Worm (Caenorhabditis elegans) whole organism, mixed stage, embryonic: ENCODE data around the gene srv-32.
A peak's percentile ranks its signal among the peaks of the same experiment; 100 is the strongest.
"Not testable (repeated sequence)": the region's sequence is repeated elsewhere in the genome, so short reads cannot be mapped to it uniquely, and the experiment has no call there.

Source experiments
- M03D4.4 ChIP-seq: sonication (generic microtip); optimal IDR thresholded peaks from 2 replicates; lab custom pipeline; 2017; ENCODE audit warnings: mild to moderate bottlenecking, missing genetic modification characterization, missing compliant biosample characterization
- bed-3 ChIP-seq: fragments of 200-800 bp; sonication (Bioruptor generic); optimal IDR thresholded peaks from 3 replicates; lab custom pipeline; 2018; ENCODE audit warnings: mild to moderate bottlenecking, missing genetic modification characterization, moderate library complexity, missing compliant biosample characterization
- blmp-1 ChIP-seq: fragments of 150-350 bp; optimal IDR thresholded peaks from 2 replicates; lab custom pipeline; 2014; ENCODE audit warnings: missing biosample characterization, missing genetic modification characterization
- ceh-39 ChIP-seq: fragments of 150-350 bp; optimal IDR thresholded peaks from 2 replicates; lab custom pipeline; 2014; ENCODE audit warnings: missing biosample characterization, missing genetic modification characterization
- ceh-43 ChIP-seq: fragments of 200-800 bp; sonication (Bioruptor generic); optimal IDR thresholded peaks from 2 replicates; lab custom pipeline; 2018; ENCODE audit warnings: mild to moderate bottlenecking, missing genetic modification characterization, moderate library complexity, missing compliant biosample characterization
- ceh-83 ChIP-seq: fragments of 200-800 bp; sonication (Bioruptor generic); optimal IDR thresholded peaks from 2 replicates; lab custom pipeline; 2018; ENCODE audit warnings: mild to moderate bottlenecking, missing genetic modification characterization, missing compliant biosample characterization
- ces-1 ChIP-seq: fragments of 150-350 bp; optimal IDR thresholded peaks from 2 replicates; lab custom pipeline; 2014; ENCODE audit warnings: missing biosample characterization, missing genetic modification reagents, missing genetic modification characterization
- cnd-1 ChIP-seq: fragments of 200-800 bp; sonication (Bioruptor generic); optimal IDR thresholded peaks from 2 replicates; lab custom pipeline; 2018; ENCODE audit warnings: mild to moderate bottlenecking, missing genetic modification characterization, missing compliant biosample characterization
- drap-1 ChIP-seq: fragments of 200-800 bp; sonication (Bioruptor generic); optimal IDR thresholded peaks from 3 replicates; lab custom pipeline; 2018; ENCODE audit warnings: mild to moderate bottlenecking, missing genetic modification characterization, missing compliant biosample characterization
- elt-3 ChIP-seq: fragments of 150-350 bp; optimal IDR thresholded peaks from 2 replicates; lab custom pipeline; 2014; ENCODE audit warnings: missing biosample characterization, missing genetic modification characterization
- flh-1 ChIP-seq: fragments of 200-800 bp; sonication (Bioruptor generic); optimal IDR thresholded peaks from 2 replicates; lab custom pipeline; 2018; ENCODE audit warnings: mild to moderate bottlenecking, missing genetic modification characterization, moderate library complexity, missing compliant biosample characterization
- ham-2 ChIP-seq: fragments of 200-800 bp; sonication (Bioruptor generic); optimal IDR thresholded peaks from 2 replicates; lab custom pipeline; 2018; ENCODE audit warnings: mild to moderate bottlenecking, missing genetic modification characterization, missing compliant biosample characterization
- hlh-1 ChIP-seq: fragments of 150-350 bp; optimal IDR thresholded peaks from 2 replicates; lab custom pipeline; 2014; ENCODE audit warnings: missing biosample characterization, missing genetic modification reagents, missing genetic modification characterization
- lin-32 ChIP-seq: fragments of 200-800 bp; sonication (Bioruptor generic); optimal IDR thresholded peaks from 2 replicates; lab custom pipeline; 2018; ENCODE audit warnings: mild to moderate bottlenecking, missing genetic modification characterization, missing compliant biosample characterization
- lsy-2 ChIP-seq: fragments of 150-350 bp; optimal IDR thresholded peaks from 2 replicates; lab custom pipeline; 2014; ENCODE audit warnings: missing biosample characterization, missing genetic modification characterization
- mab-5 ChIP-seq: fragments of 150-350 bp; optimal IDR thresholded peaks from 2 replicates; lab custom pipeline; 2014; ENCODE audit warnings: missing biosample characterization, missing genetic modification characterization
- mls-2 ChIP-seq: sonication (generic microtip); optimal IDR thresholded peaks from 2 replicates; lab custom pipeline; 2016; ENCODE audit warnings: mild to moderate bottlenecking, missing genetic modification characterization, moderate library complexity, missing compliant biosample characterization
- nhr-12 ChIP-seq: fragments of 150-350 bp; optimal IDR thresholded peaks from 2 replicates; lab custom pipeline; 2014; ENCODE audit warnings: missing biosample characterization, missing genetic modification characterization
- nhr-237 ChIP-seq: fragments of 150-350 bp; optimal IDR thresholded peaks from 2 replicates; lab custom pipeline; 2014; ENCODE audit warnings: missing biosample characterization, missing genetic modification characterization
- nhr-28 ChIP-seq: fragments of 150-350 bp; optimal IDR thresholded peaks from 2 replicates; lab custom pipeline; 2014; ENCODE audit warnings: missing biosample characterization, missing genetic modification characterization
- sem-2 ChIP-seq: fragments of 200-800 bp; sonication (Bioruptor generic); optimal IDR thresholded peaks from 2 replicates; lab custom pipeline; 2018; ENCODE audit warnings: mild to moderate bottlenecking, missing genetic modification characterization, missing compliant biosample characterization
- snpc-4 ChIP-seq: fragments of 150-350 bp; optimal IDR thresholded peaks from 2 replicates; lab custom pipeline; 2014; ENCODE audit warnings: missing biosample characterization, missing genetic modification characterization
- sptf-1 ChIP-seq: sonication (generic microtip); optimal IDR thresholded peaks from 2 replicates; lab custom pipeline; 2017; ENCODE audit warnings: mild to moderate bottlenecking, missing genetic modification characterization, moderate library complexity, missing compliant biosample characterization
- unc-120 ChIP-seq: sonication (generic microtip); optimal IDR thresholded peaks from 2 replicates; lab custom pipeline; 2017; ENCODE audit warnings: missing genetic modification characterization, missing compliant biosample characterization; ENCODE audit not compliant: poor library complexity, severe bottlenecking
- unc-62 ChIP-seq: fragments of 150-350 bp; optimal IDR thresholded peaks from 2 replicates; lab custom pipeline; 2014; ENCODE audit warnings: missing biosample characterization, missing genetic modification reagents, missing genetic modification characterization
- ztf-11 ChIP-seq: fragments of 150-350 bp; optimal IDR thresholded peaks from 2 replicates; lab custom pipeline; 2014; ENCODE audit warnings: missing biosample characterization, missing genetic modification characterization

Gene srv-32

DNA sequence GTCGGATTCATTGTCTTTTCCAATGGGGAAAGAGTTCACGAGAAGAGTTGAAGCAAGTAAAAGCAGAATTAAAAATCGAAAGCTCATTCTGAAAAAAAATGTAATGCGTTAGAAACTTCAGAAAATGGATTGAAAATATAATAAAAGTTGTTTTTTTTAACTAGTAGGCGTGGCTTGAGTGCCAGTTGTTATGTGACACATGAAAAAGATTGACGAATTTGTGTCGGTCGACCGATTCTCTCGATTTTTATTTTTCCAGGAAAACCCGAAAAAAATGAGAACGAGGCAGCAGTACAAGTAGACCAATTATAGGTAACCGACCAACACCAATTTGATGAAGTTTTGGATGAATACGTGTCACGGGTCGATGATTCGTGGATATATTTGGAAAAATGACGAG lies 22.3 kb downstream of the srv-32 start, which contains the start of gene nlp-16:
nlp-16 (minus strand) TSS at position 101 of the 400 bp plus-strand sequence.
- no peak for TF ChIP-seq mab-5
- no peak for TF ChIP-seq unc-120 (tag; lab: Kevin White, UChicago)
- no peak for TF ChIP-seq ceh-39 (tag; lab: Kevin White, UChicago)
- TF ChIP-seq drap-1 = no peak
- no peak for TF ChIP-seq lin-32 (GFP tag; lab: Kevin White, UChicago)
- no peak for TF ChIP-seq ceh-83 (GFP tag; lab: Kevin White, UChicago)
- TF ChIP-seq nhr-237 (tag; lab: Kevin White, UChicago) = no peak
- TF ChIP-seq M03D4.4 (tag; lab: Kevin White, UChicago) = no peak
- no peak for TF ChIP-seq sptf-1 (tag; lab: Kevin White, UChicago)
- no peak for TF ChIP-seq lsy-2 (tag; lab: Kevin White, UChicago)
- TF ChIP-seq, all 35 proteins: peak for 0

DNA sequence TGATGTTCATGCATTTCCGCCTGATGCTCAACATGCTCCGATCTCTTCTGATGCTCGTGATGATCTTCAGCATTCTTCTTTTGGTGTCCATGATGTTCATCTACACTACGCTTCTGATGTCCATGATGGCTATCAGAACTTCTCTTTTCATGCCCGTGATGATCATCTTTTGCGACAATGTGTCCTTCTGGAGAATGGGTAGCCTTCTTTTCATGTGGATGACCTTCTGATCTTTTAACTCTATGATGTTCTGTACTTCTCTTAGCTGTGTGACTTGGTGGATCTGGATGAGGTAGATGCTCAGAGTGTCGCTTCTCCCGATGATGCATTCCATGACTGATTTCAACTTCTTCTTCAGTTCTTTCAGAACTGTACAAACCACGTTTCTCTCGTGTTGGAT lies 23.1 kb downstream of the srv-32 start:
- no peak for TF ChIP-seq M03D4.4 (tag; lab: Kevin White, UChicago)
- TF ChIP-seq ceh-39 (tag; lab: Kevin White, UChicago) = no peak
- no peak for TF ChIP-seq mls-2 (tag; lab: Kevin White, UChicago)
- TF ChIP-seq cnd-1 (tag; lab: Kevin White, UChicago) = no peak
- no peak for TF ChIP-seq unc-62 (GFP tag; lab: Kevin White, UChicago)
- TF ChIP-seq lin-32 (GFP tag; lab: Kevin White, UChicago) = no peak
- TF ChIP-seq ceh-43 = no peak

DNA sequence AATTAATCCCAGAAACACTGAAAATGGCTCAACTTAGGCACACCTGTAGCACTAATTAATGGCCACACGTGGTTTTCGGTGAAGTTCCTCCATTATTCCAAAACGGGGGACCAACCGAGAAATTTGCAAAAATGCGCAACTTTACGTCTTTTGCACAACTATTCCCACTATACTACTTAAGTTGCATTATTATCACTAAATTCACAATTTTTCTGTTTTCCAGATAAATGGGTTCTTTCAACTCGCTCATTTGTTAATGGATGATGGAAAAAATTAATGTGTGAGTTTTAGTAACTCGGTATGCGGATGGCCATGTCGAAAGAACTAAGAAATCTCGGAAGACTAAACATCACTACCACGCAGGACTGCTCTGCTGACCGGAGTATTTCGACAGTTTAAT lies 27.4 kb downstream of the srv-32 start, which contains the start of gene T13A10.64:
T13A10.64 (plus strand) TSS at position 301 of the 400 bp plus-strand sequence.
- no peak for TF ChIP-seq unc-62 (GFP tag; lab: Kevin White, UChicago)

DNA sequence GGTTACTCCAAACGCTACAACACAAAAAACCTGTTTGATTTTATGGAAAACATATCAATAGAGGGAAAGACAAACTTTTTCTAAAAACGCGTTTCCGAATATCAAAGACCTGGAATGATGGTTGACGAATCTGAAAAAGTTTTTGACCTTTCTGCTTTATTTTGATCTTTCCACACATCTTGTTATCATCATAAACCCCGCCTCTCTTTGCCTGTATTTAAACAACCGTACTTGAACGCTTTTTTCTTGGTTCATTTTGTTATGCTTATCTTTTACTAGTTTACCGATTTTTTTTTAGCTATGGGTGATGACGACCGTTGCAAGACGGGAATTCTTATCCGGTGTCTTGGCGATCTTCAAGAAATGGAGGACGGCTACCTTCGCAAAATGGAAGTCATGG lies 29.0 kb downstream of the srv-32 start, which contains the start of gene T13A10.2:
T13A10.2 (plus strand) TSS at position 301 of the 400 bp plus-strand sequence.
- not testable (repeated sequence) for TF ChIP-seq ceh-83 (GFP tag; lab: Kevin White, UChicago); M03D4.4 (tag; lab: Kevin White, UChicago); blmp-1
- TF ChIP-seq, all 35 proteins: peak for 0; not testable (repeated sequence) for 35

DNA sequence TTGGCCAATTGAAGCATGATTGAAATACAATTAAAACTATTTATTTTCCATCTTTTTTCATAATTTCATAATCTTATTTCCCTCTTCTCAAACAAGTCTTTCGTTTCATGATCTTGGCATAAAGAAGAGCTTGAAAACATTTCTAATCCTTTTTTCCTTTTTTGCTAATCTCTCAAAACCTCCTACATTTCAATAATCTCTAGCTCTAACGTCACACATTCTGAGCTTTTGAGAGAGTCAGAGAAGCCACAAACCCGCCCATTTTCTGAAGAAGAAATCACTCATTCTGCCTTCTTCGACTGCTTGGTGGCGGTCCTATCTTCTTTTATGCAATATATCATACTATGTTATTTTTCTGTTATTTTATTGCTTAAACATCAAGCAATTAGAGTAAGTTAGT lies 32.5 kb downstream of the srv-32 start, which contains the start of gene F58F9.1:
F58F9.1 (plus strand) TSS at position 251 of the 400 bp plus-strand sequence.
- TF ChIP-seq hlh-1 (tag; lab: Kevin White, UChicago) = no peak
- TF ChIP-seq sem-2 = no peak
- no peak for TF ChIP-seq cnd-1 (tag; lab: Kevin White, UChicago)
- peak; percentile 24 for TF ChIP-seq ces-1 (GFP tag; lab: Kevin White, UChicago)
- TF ChIP-seq ztf-11 (tag; lab: Kevin White, UChicago) = no peak
- no peak for TF ChIP-seq flh-1 (GFP tag; lab: Kevin White, UChicago)
- TF ChIP-seq ceh-43 = no peak
- no peak for TF ChIP-seq nhr-12 (tag; lab: Kevin White, UChicago)
- TF ChIP-seq, all 35 proteins: peak for 1

DNA sequence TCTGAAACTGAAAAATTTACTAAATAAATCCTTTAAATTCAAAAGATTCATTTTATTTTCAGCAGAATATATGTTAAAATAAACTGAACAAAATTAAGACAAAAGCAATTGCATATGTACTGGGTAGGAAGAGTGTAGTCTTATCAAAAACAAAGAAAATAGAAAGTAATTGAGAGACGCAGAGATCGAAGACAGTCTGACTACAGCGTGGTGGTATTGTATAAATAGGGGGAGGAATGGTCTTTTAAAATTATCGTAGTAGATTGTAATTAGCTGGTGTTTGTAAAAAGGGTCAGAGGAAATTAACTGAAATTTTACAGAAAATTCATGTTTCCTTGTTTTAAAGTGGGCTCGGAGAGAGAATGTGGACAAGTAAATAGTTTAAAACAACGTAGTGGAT lies 33.6 kb downstream of the srv-32 start, which contains the start of gene acox-3:
acox-3 (minus strand) TSS at position 7 of the 400 bp plus-strand sequence.
- TF ChIP-seq elt-3 (tag; lab: Kevin White, UChicago) = no peak
- TF ChIP-seq sem-2 = no peak
- TF ChIP-seq ceh-43 = no peak
- TF ChIP-seq ham-2 (GFP tag; lab: Kevin White, UChicago) = no peak

DNA sequence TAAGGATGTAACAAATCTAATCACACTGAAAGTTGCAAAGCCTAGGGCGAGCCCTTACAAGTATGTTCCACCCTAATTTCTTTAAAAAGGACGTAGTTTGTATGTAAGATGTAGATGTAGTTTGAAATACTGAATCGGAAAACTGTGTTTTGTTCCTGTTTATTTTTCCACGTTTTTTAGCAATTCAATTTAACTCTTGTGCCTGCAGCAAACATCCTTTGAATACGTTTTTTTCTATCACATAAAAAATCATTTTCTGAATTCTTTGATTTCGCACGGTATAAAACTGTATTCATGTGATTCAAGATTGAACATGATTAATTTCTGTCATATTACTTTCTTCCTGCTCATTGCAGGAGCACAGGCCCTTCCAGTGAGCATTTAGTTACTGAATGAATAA lies 42.0 kb downstream of the srv-32 start, which contains the start of gene F58F9.9:
F58F9.9 (plus strand) TSS at position 301 of the 400 bp plus-strand sequence.
- TF ChIP-seq snpc-4 (tag; lab: Kevin White, UChicago) (no peak), bed-3 (GFP tag; lab: Kevin White, UChicago) (no peak), ceh-43 (no peak), hlh-1 (tag; lab: Kevin White, UChicago) (no peak), ztf-11 (tag; lab: Kevin White, UChicago) (no peak), nhr-28 (tag; lab: Kevin White, UChicago) (no peak)
